Fruit fly (Drosophila melanogaster): ENCODE results near the gene NO66.
"Not testable (repeated sequence)": the region's sequence is repeated elsewhere in the genome, so short reads cannot be mapped to it uniquely, and the experiment has no call there.

NO66 gene

dm6 chrX:4305980-4306379 is 13.3 kb upstream of the NO66 start:
- TF ChIP-seq br (GFP tag; optimal IDR thresholded peaks at IDR 0.05) (no peak), dsf (GFP tag; optimal IDR thresholded peaks at IDR 0.05; ENCODE audit: borderline replicate concordance) (no peak), pan (optimal IDR thresholded peaks at IDR 0.05) (no peak), rgr (GFP tag; optimal IDR thresholded peaks at IDR 0.05) (no peak), Dif (GFP tag; optimal IDR thresholded peaks at IDR 0.05; ENCODE audit: partially characterized antibody) (no peak), sage (GFP tag; optimal IDR thresholded peaks at IDR 0.05) (no peak)

- TF ChIP-seq fru (GFP tag; optimal IDR thresholded peaks at IDR 0.05) (no peak), OdsH (GFP tag; optimal IDR thresholded peaks at IDR 0.05) (no peak)
These were observed 7.5 kb upstream of the NO66 start, which contains the start of gene CG15579 for dm6 chrX:4311699-4312098. Gene CG15579, minus strand, starts transcription at chrX:4311799.

DNA sequence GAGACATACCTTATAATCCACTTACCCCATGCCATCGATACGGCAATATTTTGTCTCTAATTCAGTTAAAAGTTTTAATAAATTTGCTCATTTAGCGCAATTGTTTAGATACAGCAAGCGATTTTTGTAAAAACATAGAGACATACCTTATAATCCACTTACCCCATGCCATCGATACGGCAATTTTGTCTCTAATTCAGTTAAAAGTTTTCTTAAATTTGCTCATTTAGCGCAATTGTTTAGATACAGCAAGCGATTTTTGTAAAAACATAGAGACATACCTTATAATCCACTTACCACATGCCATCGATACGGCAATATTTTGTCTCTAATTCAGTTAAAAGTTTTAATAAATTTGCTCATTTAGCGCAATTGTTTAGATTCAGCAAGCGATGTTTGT is 537 bp upstream of the NO66 start, which contains the start of gene mei-9:
Gene mei-9, minus strand, starts transcription at position 101 of the 400 bp plus-strand sequence.
- not testable (repeated sequence) for TF ChIP-seq Dfd, br, brk (GFP tag; optimal IDR thresholded peaks at IDR 0.05)

dm6 chrX:4322131-4322233 is 2.7 kb downstream of the NO66 start, which contains the start of gene mRpL33:
Gene mRpL33, minus strand, starts transcription at chrX:4322231.
- no peak for TF ChIP-seq Dfd (GFP tag; optimal IDR thresholded peaks at IDR 0.05)
- TF ChIP-seq ey (GFP tag; optimal IDR thresholded peaks at IDR 0.05): no peak
- TF ChIP-seq usp (GFP tag; optimal IDR thresholded peaks at IDR 0.05): no peak
- TF ChIP-seq Rel (GFP tag; optimal IDR thresholded peaks at IDR 0.05): no peak
- no peak for TF ChIP-seq Rel (tag; optimal IDR thresholded peaks at IDR 0.05)
- no peak for TF ChIP-seq Mio (GFP tag; optimal IDR thresholded peaks at IDR 0.05)
- no peak for TF ChIP-seq N (GFP tag; optimal IDR thresholded peaks at IDR 0.05)
- no peak for TF ChIP-seq CG32264 (GFP tag; optimal IDR thresholded peaks at IDR 0.05)
- no peak for TF ChIP-seq GATAd (GFP tag; optimal IDR thresholded peaks at IDR 0.05)

DNA sequence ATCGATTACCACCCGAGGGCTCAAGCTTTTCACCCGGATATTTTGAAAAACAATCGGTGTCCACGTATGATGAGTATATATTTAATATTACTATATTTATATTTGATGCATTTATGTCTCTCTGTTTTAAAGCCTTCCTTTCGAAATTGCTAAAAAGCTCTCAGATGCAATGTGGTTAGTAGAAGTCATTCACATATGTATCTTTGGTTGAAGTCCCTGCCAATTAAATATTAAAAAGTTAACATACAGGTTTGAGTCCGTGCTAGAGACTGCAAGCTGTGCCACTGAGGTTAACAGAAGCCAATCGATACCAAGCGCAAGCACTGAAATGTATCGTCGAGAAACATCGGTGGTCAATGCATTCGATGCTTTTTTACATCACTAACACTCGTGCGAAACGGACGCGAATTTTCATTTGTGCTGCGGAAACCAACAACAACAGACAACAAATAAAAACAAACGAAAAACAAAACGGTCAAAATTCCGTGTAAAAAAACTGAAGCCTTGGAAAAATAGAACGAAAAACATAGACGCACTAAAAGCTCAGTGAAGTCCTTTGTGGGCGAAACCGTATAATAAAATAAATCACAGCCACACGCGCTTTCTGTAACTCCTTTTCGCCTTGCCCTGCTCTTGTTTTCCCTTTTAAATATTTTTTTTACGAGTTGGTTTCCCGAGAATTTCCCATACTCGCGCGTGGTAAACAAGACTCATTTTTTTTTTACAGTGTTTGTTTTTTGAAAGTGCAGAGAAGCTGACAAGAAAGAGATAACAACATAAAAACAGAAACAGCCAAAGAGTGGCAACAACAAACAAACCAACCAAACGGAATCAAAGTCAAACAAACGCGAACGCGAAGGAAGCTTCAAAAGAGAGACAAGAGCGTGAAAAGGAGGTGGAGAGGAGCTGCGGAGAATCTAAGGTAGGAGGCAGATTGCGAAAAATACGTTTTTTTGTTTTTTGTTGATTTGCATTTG is 3.3 kb downstream of the NO66 start, which contains the start of gene norpA:
Gene norpA, plus strand, starts transcription at position 393 of the 977 bp plus-strand sequence.
- TF ChIP-seq sage (GFP tag; optimal IDR thresholded peaks at IDR 0.05): no peak
- TF ChIP-seq rgr (GFP tag; optimal IDR thresholded peaks at IDR 0.05): peak; percentile 30
- peak; percentile 62 for TF ChIP-seq br (GFP tag; optimal IDR thresholded peaks at IDR 0.05)
- peak; percentile 53 for TF ChIP-seq OdsH (GFP tag; optimal IDR thresholded peaks at IDR 0.05)
- no peak for TF ChIP-seq dmrt93B (GFP tag; optimal IDR thresholded peaks at IDR 0.05)
- no peak for TF ChIP-seq GATAd (GFP tag; optimal IDR thresholded peaks at IDR 0.05)
- TF ChIP-seq foxo (GFP tag; optimal IDR thresholded peaks at IDR 0.05): peak in 1 of 2 experiments; percentile 46
- no peak for TF ChIP-seq CrebA (GFP tag; optimal IDR thresholded peaks at IDR 0.05; ENCODE audit: borderline replicate concordance)
- TF ChIP-seq HLH106 (tag; optimal IDR thresholded peaks at IDR 0.05): peak; percentile 23
- peak; percentile 67 for TF ChIP-seq fru (GFP tag; optimal IDR thresholded peaks at IDR 0.05)
- peak; percentile 47 for TF ChIP-seq h (GFP tag; optimal IDR thresholded peaks at IDR 0.05)
- peak; percentile 94 for TF ChIP-seq psq (GFP tag; optimal IDR thresholded peaks at IDR 0.05)
- TF ChIP-seq Hr83 (GFP tag; optimal IDR thresholded peaks at IDR 0.05; ENCODE audit: poor library complexity, severe bottlenecking): peak; percentile 48
- TF ChIP-seq woc (GFP tag; optimal IDR thresholded peaks at IDR 0.05): peak; percentile 24
- peak; percentile 38 for TF ChIP-seq Jra (GFP tag; optimal IDR thresholded peaks at IDR 0.05)
- TF ChIP-seq pan (optimal IDR thresholded peaks at IDR 0.05): no peak
- no peak for TF ChIP-seq lola (GFP tag; optimal IDR thresholded peaks at IDR 0.05)
- TF ChIP-seq usp (GFP tag; optimal IDR thresholded peaks at IDR 0.05): no peak
- no peak for TF ChIP-seq Abd-B (GFP tag; optimal IDR thresholded peaks at IDR 0.05)
- TF ChIP-seq Sp1 (GFP tag; optimal IDR thresholded peaks at IDR 0.05): peak; percentile 42
- no peak for TF ChIP-seq brk (GFP tag; optimal IDR thresholded peaks at IDR 0.05)
- no peak for TF ChIP-seq jim (GFP tag; optimal IDR thresholded peaks at IDR 0.05)
- TF ChIP-seq CG32264 (GFP tag; optimal IDR thresholded peaks at IDR 0.05): no peak
- TF ChIP-seq ey (GFP tag; optimal IDR thresholded peaks at IDR 0.05): peak; percentile 39
- no peak for TF ChIP-seq Vsx2 (GFP tag; optimal IDR thresholded peaks at IDR 0.05; ENCODE audit: partially characterized antibody)
- no peak for TF ChIP-seq Dfd (GFP tag; optimal IDR thresholded peaks at IDR 0.05)
